Fruit fly (Drosophila melanogaster) S2 (cell line): Measurements from ENCODE around the gene Rh2.
A peak's percentile ranks its signal among the peaks of the same experiment; 100 is the strongest.

Source experiments
- CG8478 ChIP-seq: fragments of >200 bp; optimal IDR thresholded peaks from 2 replicates; lab custom pipeline; 2018
- CTCF ChIP-seq, 2 experiments: fragments of >200 bp; optimal IDR thresholded peaks; 2 replicates each; lab custom pipeline; 2018

Gene Rh2

DNA sequence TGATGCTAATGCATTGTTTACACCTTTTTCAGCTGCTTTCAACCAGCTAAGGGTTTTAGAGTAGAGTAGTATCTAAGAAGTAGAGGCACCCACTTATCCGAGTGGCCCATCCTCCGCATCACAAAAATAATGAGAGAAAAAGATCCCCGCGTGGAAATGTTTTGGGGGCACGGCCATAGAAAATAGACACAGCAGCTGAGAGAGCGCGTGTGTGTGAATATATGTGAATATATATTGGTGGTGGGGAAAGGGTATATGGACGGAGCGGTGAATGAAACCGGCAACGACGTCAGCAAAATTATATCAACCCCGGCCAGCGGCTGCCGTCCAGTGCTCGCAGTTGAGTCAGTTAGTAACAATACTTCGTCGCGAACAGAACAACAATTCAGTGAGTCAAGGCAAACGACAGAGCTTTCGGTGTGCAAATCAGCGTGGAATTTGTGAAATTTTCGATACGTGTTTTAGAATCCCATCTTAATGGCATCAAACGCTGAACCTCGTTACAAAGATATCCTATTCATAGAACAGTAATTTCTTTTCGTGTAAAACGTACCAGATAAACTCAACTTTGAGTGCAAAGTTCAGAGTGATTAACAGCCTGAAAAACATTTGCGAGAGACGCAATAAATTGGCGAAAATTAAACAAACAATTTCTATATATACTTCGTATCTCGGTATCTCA is 15.5 kb downstream of the Rh2 start, which contains the start of gene Xrp1:
TSS of gene Xrp1 (plus strand) at position 375 of the 682 bp plus-strand sequence.
- TF ChIP-seq CG8478 (lab: Kevin White, UChicago) (no peak), CTCF (optimal IDR thresholded peaks at IDR 0.05; lab: Kevin White, UChicago) (no peak)

- no peak for TF ChIP-seq CG8478 (lab: Kevin White, UChicago)
- TF ChIP-seq CTCF (optimal IDR thresholded peaks at IDR 0.05; lab: Kevin White, UChicago) = no peak
Measured at dm6 chr3R:18915644-18916194, 16.5 kb downstream of the Rh2 start.

- TF ChIP-seq CTCF (optimal IDR thresholded peaks at IDR 0.05; lab: Kevin White, UChicago) (no peak), CG8478 (lab: Kevin White, UChicago) (no peak)
Measured at dm6 chr3R:18916715-18917253, 17.6 kb downstream of the Rh2 start.

DNA sequence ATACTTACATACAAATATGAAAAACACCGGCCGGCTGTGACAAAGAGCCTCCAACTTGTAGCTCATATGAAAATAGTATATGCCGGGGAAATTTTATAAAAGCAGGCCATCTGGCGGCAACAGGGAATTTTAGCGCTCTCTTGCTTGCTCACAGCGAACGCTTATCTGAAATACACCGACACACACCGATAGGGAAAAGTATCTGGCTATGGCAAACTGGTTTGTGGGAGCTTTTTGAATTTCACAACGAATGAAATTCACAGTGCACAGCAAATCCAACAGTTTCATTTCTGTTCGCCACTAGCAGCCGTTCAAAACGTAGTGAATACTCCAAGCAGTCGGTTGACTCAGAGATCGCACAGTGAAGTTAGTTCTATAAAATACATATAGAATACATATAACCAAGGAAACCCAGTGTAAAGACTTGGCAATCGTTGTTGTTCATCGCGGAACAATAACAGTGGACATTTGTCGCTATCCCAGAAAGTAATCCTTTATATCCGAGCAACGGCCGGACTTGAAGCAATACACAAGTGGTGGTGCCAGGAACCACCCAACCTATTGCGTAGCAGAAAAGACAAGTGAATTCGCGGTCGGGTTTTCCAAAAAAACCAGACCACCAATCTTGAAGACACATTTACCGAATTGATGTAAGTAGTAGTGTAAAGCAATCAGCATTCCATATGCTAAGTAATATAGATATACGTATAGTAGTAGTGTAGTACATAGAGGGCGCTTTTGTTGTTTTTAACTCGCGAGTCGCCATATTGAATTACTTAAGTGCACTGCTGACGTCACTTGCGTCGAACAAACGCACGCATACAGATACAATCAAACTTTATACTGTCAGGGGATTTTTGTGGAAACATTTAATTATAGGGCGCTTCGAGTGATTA is 19.0 kb downstream of the Rh2 start:
- TF ChIP-seq CG8478 (lab: Kevin White, UChicago) = no peak
- peak; percentile 68 to 71 for TF ChIP-seq CTCF (optimal IDR thresholded peaks at IDR 0.05; lab: Kevin White, UChicago)

dm6 chr3R:18918872-18919339 is 19.7 kb downstream of the Rh2 start:
- TF ChIP-seq CG8478 (lab: Kevin White, UChicago) (no peak), CTCF (optimal IDR thresholded peaks at IDR 0.05; lab: Kevin White, UChicago) (no peak)

DNA sequence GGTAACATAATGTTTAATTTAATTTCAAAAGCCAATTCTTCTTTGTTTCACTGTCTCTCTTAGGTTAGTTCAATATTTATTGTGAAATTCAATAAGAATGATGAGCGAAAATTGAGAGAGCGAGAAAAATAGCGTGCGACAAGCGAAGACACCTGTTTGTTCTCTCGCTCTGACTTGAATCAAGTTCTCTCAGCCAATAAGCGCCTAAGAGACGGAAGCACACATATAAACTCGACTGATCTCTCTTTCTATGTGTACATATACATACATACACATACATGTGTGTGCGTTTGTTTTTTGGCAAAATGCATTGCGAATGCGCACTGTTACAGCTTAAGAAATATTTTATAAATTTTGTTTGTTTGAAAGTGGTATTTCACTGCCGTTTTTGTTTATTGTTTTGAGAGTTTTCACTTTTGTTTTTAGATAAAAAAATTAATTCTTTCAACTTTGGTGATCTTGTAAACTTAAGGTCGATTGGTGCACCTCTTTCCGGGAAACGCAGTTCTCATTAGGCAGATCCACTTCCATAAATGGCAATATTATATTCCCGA is 24.1 kb downstream of the Rh2 start:
- TF ChIP-seq CTCF (optimal IDR thresholded peaks at IDR 0.05; lab: Kevin White, UChicago) (no peak), CG8478 (lab: Kevin White, UChicago) (no peak)

DNA sequence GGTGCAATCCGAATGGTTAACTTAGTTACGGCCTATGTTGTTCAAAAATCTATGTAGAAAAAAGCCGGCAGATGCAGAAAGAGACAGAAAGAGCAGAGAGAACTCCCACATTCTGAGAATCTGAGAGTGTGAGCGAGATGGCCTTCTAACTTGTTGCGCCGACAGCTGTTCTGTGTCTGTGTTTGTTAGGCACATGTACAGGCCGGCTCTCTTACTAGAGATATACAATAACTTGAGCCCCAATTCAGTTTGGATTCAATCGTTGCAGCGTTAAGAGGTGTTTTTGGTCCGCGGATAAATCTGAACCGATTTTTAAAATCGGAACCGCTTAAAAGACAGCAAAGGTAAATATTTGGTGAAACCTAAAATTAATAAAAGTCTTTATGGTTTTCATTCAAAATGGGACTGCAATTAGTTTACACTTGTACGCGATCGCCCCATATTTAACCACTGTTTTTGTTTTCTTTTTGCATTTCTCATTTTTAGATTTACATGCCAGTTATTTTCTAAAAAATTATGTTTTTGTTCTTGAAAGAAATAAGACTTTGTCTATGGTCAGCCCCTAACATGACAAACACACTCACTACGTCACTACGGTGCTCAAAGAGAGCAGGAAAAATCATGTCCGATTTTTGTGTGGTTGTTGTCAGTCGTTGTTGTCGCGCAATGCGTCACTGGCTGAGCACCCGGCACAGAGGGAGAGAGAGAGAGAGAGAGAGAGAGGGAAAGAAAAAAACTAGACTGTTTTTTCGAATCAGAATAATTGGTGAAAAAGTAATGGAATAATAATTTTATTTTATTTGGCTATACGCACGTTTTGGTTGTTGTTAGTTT is 24.8 kb downstream of the Rh2 start:
- TF ChIP-seq CTCF (optimal IDR thresholded peaks at IDR 0.05; lab: Kevin White, UChicago) (no peak), CG8478 (lab: Kevin White, UChicago) (no peak)

dm6 chr3R:18924636-18924977 is 25.4 kb downstream of the Rh2 start:
- TF ChIP-seq CTCF (optimal IDR thresholded peaks at IDR 0.05; lab: Kevin White, UChicago) (no peak), CG8478 (lab: Kevin White, UChicago) (no peak)

DNA sequence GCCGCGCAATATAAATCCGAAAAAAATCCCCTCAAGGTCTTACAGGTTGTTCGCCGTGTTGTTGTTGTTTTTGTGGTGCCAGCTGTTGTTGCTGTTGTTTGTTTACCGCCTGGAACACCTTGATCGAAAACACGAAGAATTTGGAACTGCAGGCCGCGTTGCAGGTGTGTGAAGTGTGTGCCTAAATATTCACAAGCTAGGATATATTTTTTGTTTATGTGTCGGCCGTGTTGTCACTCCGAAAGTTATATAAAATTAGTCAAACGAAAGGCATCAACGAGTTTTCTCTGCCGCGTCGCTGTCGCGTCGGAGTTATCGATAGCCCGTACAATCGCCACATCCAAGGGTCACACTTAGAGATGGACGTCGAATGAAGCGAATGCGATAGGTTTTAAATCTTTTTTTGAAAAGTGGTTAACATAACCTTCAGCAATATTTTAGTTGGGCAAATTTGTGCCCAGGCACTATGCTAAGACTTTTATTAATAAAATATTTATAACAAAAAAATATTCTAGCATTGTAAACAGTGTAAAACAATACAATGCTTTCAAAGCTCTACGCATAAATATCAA is 29.2 kb downstream of the Rh2 start, which contains the start of gene Mpc1:
TSS of gene Mpc1 (minus strand) at position 314 of the 572 bp plus-strand sequence.
- no peak for TF ChIP-seq CTCF (optimal IDR thresholded peaks at IDR 0.05; lab: Kevin White, UChicago)
- no peak for TF ChIP-seq CG8478 (lab: Kevin White, UChicago)

DNA sequence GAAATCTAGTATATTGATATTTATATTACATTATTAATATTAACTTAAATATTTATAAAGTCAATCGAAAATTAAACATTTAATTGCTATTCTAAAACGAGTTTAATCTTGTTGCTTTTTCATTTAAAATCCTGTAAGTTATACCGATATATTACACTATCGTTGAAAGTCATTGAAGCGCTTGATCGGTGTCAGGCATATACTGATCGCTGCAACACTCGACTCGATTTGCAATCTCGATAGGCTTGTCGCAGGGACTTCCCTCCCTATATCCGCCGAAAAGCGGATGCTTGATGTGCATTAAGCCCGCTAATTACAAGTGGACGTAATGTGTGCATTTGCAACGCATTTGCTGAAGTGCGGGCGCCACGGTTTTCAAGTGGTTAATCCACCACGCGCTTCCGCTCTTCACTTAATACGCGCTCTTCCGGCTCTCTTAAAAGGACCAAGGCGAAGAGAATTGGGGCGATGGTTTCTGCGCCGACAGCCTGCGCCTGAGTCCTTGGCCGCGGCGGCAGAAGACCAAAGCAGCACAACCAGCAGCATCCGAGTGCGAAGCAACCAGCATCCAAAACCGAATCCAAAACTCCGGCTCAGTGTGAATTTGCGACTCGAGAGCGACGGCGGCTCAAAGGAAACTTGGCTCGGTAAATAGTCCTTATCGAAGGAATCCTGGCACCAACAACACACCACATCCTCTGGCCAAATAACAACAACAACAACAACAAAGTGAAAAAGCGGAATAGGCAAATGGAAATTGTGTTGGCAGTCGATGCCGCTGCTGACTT is 29.9 kb downstream of the Rh2 start, which contains the start of gene CG42613:
TSS of gene CG42613 (plus strand) at position 279 of the 788 bp plus-strand sequence.
- TF ChIP-seq CTCF (optimal IDR thresholded peaks at IDR 0.05; lab: Kevin White, UChicago) (peak in 1 of 2 experiments; percentile 12), CG8478 (lab: Kevin White, UChicago) (no peak)

DNA sequence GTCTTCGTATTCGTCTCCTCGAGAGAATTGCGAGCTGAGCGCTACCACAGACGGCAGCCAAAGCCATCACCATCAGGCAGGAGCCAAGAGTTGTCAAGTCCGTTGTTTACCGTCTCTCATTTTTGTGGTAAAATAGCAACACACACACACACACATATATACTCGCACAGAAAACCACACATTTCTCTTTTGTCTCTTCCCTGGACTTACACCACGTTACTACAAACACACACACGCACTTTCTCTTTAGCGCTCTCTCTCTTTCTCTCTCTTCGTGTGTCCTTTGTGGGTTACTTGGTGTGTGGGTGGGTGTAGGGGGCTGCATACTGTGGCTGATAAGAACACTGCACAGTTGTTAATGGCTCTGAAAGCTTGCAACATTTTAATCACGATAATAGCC is 32.5 kb downstream of the Rh2 start:
- TF ChIP-seq CG8478 (lab: Kevin White, UChicago) (no peak), CTCF (optimal IDR thresholded peaks at IDR 0.05; lab: Kevin White, UChicago) (no peak)

DNA sequence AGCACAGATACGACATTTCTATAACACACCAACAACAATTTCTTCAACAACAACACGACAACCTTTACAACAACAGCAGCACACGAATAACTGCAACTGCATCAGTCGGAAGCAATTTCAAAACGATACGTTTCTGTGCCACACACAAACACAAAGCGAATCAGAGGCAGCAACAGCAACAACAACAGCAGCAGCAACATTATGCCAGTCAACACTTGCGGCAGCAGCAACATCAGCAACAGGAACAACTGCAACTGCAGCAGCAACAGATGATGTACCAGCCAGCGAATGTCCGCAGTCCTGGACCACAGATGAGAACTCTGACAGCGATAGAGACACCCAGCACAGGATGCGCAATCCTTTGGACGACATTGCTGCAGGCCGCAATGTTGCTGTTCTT is 48.1 kb downstream of the Rh2 start:
- TF ChIP-seq CTCF (optimal IDR thresholded peaks at IDR 0.05; lab: Kevin White, UChicago) (no peak), CG8478 (lab: Kevin White, UChicago) (no peak)
